Fruit fly (Drosophila melanogaster) whole organism, embryonic: ENCODE data around the gene CG17190.

Source experiments
- Aef1 ChIP-seq: fragments of 200-800 bp; sonication (Bioruptor generic); IDR thresholded peaks from 3 replicates; pipeline ENCODE4 v1.3.6; 2022; ENCODE audit warnings: missing biosample characterization, missing genetic modification characterization
- CG10209 ChIP-seq: fragments of 200-800 bp; sonication (Bioruptor generic); optimal IDR thresholded peaks from 3 replicates; lab custom pipeline; 2017; ENCODE audit warnings: missing biosample characterization, mild to moderate bottlenecking, missing genetic modification characterization, missing genetic modification reagents
- CG10366 ChIP-seq: fragments of 200-800 bp; sonication (Bioruptor generic); IDR thresholded peaks from 2 replicates; pipeline ENCODE4 v1.3.6; 2022; ENCODE audit warnings: missing biosample characterization, missing genetic modification characterization
- CG12219 ChIP-seq: fragments of 200-800 bp; sonication (Bioruptor generic); optimal IDR thresholded peaks from 3 replicates; lab custom pipeline; 2018; ENCODE audit warnings: missing biosample characterization, mild to moderate bottlenecking, missing genetic modification characterization
- CG15479 ChIP-seq: fragments of 200-800 bp; sonication (Bioruptor generic); optimal IDR thresholded peaks from 3 replicates; lab custom pipeline; 2019; ENCODE audit warnings: missing biosample characterization, mild to moderate bottlenecking, missing genetic modification characterization, moderate library complexity
- CG15514 ChIP-seq: fragments of 200-800 bp; sonication (Bioruptor generic); optimal IDR thresholded peaks from 3 replicates; lab custom pipeline; 2017; ENCODE audit warnings: missing biosample characterization, missing genetic modification characterization, mild to moderate bottlenecking, moderate library complexity, missing genetic modification reagents
- CG1602 ChIP-seq: fragments of 200-800 bp; sonication (Bioruptor generic); optimal IDR thresholded peaks from 3 replicates; lab custom pipeline; 2016; ENCODE audit warnings: missing biosample characterization, missing genetic modification characterization
- CG17568 ChIP-seq: fragments of 200-800 bp; sonication (Bioruptor generic); optimal IDR thresholded peaks from 2 replicates; lab custom pipeline; 2018; ENCODE audit warnings: missing biosample characterization, mild to moderate bottlenecking, missing genetic modification characterization, moderate library complexity
- CG17612 ChIP-seq: fragments of 200-800 bp; sonication (Bioruptor generic); IDR thresholded peaks from 2 replicates; pipeline ENCODE4 v1.3.6; 2022; ENCODE audit warnings: missing biosample characterization, missing genetic modification characterization
- CG18764 ChIP-seq: fragments of 200-800 bp; sonication (Bioruptor generic); optimal IDR thresholded peaks from 3 replicates; lab custom pipeline; 2016; ENCODE audit warnings: missing biosample characterization, missing genetic modification characterization
- CG2875 ChIP-seq: fragments of 200-800 bp; sonication (Bioruptor generic); optimal IDR thresholded peaks from 2 replicates; lab custom pipeline; 2017; ENCODE audit warnings: missing biosample characterization, mild to moderate bottlenecking, missing genetic modification characterization, missing genetic modification reagents
- CG30431 ChIP-seq: fragments of 200-800 bp; sonication (Bioruptor generic); optimal IDR thresholded peaks from 2 replicates; lab custom pipeline; 2017; ENCODE audit warnings: missing biosample characterization, missing genetic modification characterization
- CG34376 ChIP-seq: fragments of 200-800 bp; sonication (Bioruptor generic); optimal IDR thresholded peaks from 2 replicates; lab custom pipeline; 2018; ENCODE audit warnings: missing biosample characterization, mild to moderate bottlenecking, missing genetic modification characterization
- CG3995 ChIP-seq: fragments of 200-800 bp; sonication (Bioruptor generic); optimal IDR thresholded peaks from 3 replicates; lab custom pipeline; 2016; ENCODE audit warnings: missing biosample characterization, missing genetic modification characterization
- CG4282 ChIP-seq: fragments of 200-800 bp; sonication (Bioruptor generic); optimal IDR thresholded peaks from 2 replicates; lab custom pipeline; 2016; ENCODE audit warnings: missing biosample characterization, missing genetic modification characterization
- CG4707 ChIP-seq: fragments of 200-800 bp; sonication (Bioruptor generic); optimal IDR thresholded peaks from 2 replicates; lab custom pipeline; 2018; ENCODE audit warnings: missing biosample characterization, mild to moderate bottlenecking, missing genetic modification characterization, moderate library complexity
- CG4730 ChIP-seq: fragments of 200-800 bp; sonication (Bioruptor generic); IDR thresholded peaks from 2 replicates; pipeline ENCODE4 v1.3.6; 2022; ENCODE audit warnings: missing biosample characterization, missing genetic modification characterization
- CG6854 ChIP-seq: fragments of 200-800 bp; sonication (Bioruptor generic); optimal IDR thresholded peaks from 3 replicates; lab custom pipeline; 2017; ENCODE audit warnings: missing biosample characterization, mild to moderate bottlenecking, missing genetic modification characterization
- CG7839 ChIP-seq: fragments of 200-800 bp; sonication (Bioruptor generic); optimal IDR thresholded peaks from 3 replicates; lab custom pipeline; 2018; ENCODE audit warnings: missing biosample characterization, mild to moderate bottlenecking, missing genetic modification characterization, moderate library complexity
- CG9215 ChIP-seq: fragments of 200-800 bp; sonication (Bioruptor generic); IDR thresholded peaks from 2 replicates; pipeline ENCODE4 v1.3.6; 2022; ENCODE audit warnings: missing biosample characterization, missing genetic modification characterization
- CG9437 ChIP-seq: fragments of 200-800 bp; sonication (Bioruptor generic); optimal IDR thresholded peaks from 2 replicates; lab custom pipeline; 2018; ENCODE audit warnings: missing biosample characterization, mild to moderate bottlenecking, missing genetic modification characterization
- CG9797 ChIP-seq: fragments of 200-800 bp; sonication (Bioruptor generic); optimal IDR thresholded peaks from 3 replicates; lab custom pipeline; 2018; ENCODE audit warnings: missing biosample characterization, mild to moderate bottlenecking, missing genetic modification characterization
- CG9817 ChIP-seq: fragments of 200-800 bp; sonication (Bioruptor generic); optimal IDR thresholded peaks from 2 replicates; lab custom pipeline; 2018; ENCODE audit warnings: missing biosample characterization, mild to moderate bottlenecking, missing genetic modification characterization, moderate library complexity
- CoRest ChIP-seq: fragments of 200-800 bp; sonication (Bioruptor generic); optimal IDR thresholded peaks from 3 replicates; lab custom pipeline; 2018; ENCODE audit warnings: missing biosample characterization, mild to moderate bottlenecking, missing genetic modification characterization, moderate library complexity
- Deaf1 ChIP-seq: fragments of 200-800 bp; optimal IDR thresholded peaks from 3 replicates; lab custom pipeline; 2019; ENCODE audit warnings: missing biosample characterization, mild to moderate bottlenecking, missing genetic modification characterization, moderate library complexity
- Dll ChIP-seq: fragments of 200-800 bp; sonication (Bioruptor generic); IDR thresholded peaks from 4 replicates; pipeline ENCODE4 v1.3.6; 2022; ENCODE audit warnings: missing biosample characterization, missing genetic modification characterization; ENCODE audit not compliant: partially characterized antibody
- Doc2 ChIP-seq: fragments of 200-800 bp; sonication (Bioruptor generic); IDR thresholded peaks from 2 replicates; pipeline ENCODE4 v1.3.6; 2022; ENCODE audit warnings: missing biosample characterization, missing genetic modification characterization
- Dref ChIP-seq: fragments of 200-800 bp; sonication (Bioruptor generic); IDR thresholded peaks from 2 replicates; pipeline ENCODE4 v1.3.6; 2022; ENCODE audit warnings: missing biosample characterization, missing genetic modification characterization
- HmgZ ChIP-seq: fragments of 200-800 bp; sonication (Bioruptor generic); optimal IDR thresholded peaks from 2 replicates; lab custom pipeline; 2018; ENCODE audit warnings: missing biosample characterization, mild to moderate bottlenecking, missing genetic modification characterization
- Hmr ChIP-seq: fragments of 200-800 bp; sonication (Bioruptor generic); optimal IDR thresholded peaks from 3 replicates; lab custom pipeline; 2017; ENCODE audit warnings: mild to moderate bottlenecking, missing biosample characterization, missing genetic modification reagents, missing genetic modification characterization
- Hmx ChIP-seq: fragments of 200-800 bp; sonication (Bioruptor generic); optimal IDR thresholded peaks from 2 replicates; lab custom pipeline; 2016; ENCODE audit warnings: missing biosample characterization, missing genetic modification characterization
- Hr39 ChIP-seq: fragments of >200 bp; optimal IDR thresholded peaks from 2 replicates; lab custom pipeline; 2017
- Opbp ChIP-seq: fragments of 200-800 bp; sonication (Bioruptor generic); IDR thresholded peaks from 3 replicates; pipeline ENCODE4 v1.3.6; 2022; ENCODE audit warnings: missing biosample characterization, missing genetic modification characterization; ENCODE audit not compliant: partially characterized antibody
- Ravus ChIP-seq: fragments of 200-800 bp; sonication (Bioruptor generic); IDR thresholded peaks from 2 replicates; pipeline ENCODE4 v1.3.6; 2022; ENCODE audit warnings: missing biosample characterization, missing genetic modification characterization
- Sin3A ChIP-seq: fragments of >200 bp; optimal IDR thresholded peaks from 2 replicates; lab custom pipeline; 2018
- ap ChIP-seq: fragments of 200-800 bp; sonication (Bioruptor generic); IDR thresholded peaks from 2 replicates; pipeline ENCODE4 v1.3.6; 2022; ENCODE audit warnings: missing biosample characterization, missing genetic modification characterization
- bcd ChIP-seq: fragments of 200-800 bp; sonication (Bioruptor generic); optimal IDR thresholded peaks from 2 replicates; lab custom pipeline; 2017; ENCODE audit warnings: missing biosample characterization, mild to moderate bottlenecking, missing genetic modification characterization
- chm ChIP-seq: fragments of 200-800 bp; sonication (Bioruptor generic); IDR thresholded peaks from 2 replicates; pipeline ENCODE4 v1.3.6; 2022; ENCODE audit warnings: missing biosample characterization, missing genetic modification characterization
- crp ChIP-seq, 2 experiments: fragments of 200-800 bp; sonication (Bioruptor generic); optimal IDR thresholded peaks; 2 replicates in 1 of 2; 3 replicates in 1 of 2; lab custom pipeline; 2017; ENCODE audit warnings: missing biosample characterization in 2 of 2, missing genetic modification characterization in 2 of 2, mild to moderate bottlenecking in 1 of 2, moderate library complexity in 1 of 2
- eve ChIP-seq, 2 experiments: fragments of >200 bp; optimal IDR thresholded peaks; 2 replicates each; lab custom pipeline; 2017; ENCODE audit warnings: missing biosample characterization in 2 of 2, missing genetic modification characterization in 2 of 2
- gcm2 ChIP-seq: fragments of 200-800 bp; sonication (Bioruptor generic); optimal IDR thresholded peaks from 2 replicates; lab custom pipeline; 2016; ENCODE audit warnings: missing biosample characterization, missing genetic modification characterization
- hb ChIP-seq: fragments of 200-800 bp; sonication (Bioruptor generic); IDR thresholded peaks from 3 replicates; pipeline ENCODE4 v1.3.6; 2022; ENCODE audit warnings: missing biosample characterization, missing genetic modification characterization; ENCODE audit not compliant: partially characterized antibody
- hth ChIP-seq: fragments of >200 bp; optimal IDR thresholded peaks from 2 replicates; lab custom pipeline; 2017; ENCODE audit warnings: inconsistent platforms
- kah ChIP-seq: fragments of 200-800 bp; sonication (Bioruptor generic); optimal IDR thresholded peaks from 2 replicates; lab custom pipeline; 2018; ENCODE audit warnings: missing biosample characterization, mild to moderate bottlenecking, missing genetic modification characterization
- mirr ChIP-seq: fragments of 200-800 bp; sonication (Bioruptor generic); optimal IDR thresholded peaks from 3 replicates; lab custom pipeline; 2018; ENCODE audit warnings: missing biosample characterization, mild to moderate bottlenecking, missing genetic modification characterization
- mld ChIP-seq: fragments of 200-800 bp; sonication (Bioruptor generic); IDR thresholded peaks from 3 replicates; pipeline ENCODE4 v1.3.6; 2022; ENCODE audit warnings: missing biosample characterization, missing genetic modification characterization; ENCODE audit not compliant: partially characterized antibody
- nom ChIP-seq: fragments of 200-800 bp; sonication (Bioruptor generic); optimal IDR thresholded peaks from 2 replicates; lab custom pipeline; 2017; ENCODE audit warnings: missing biosample characterization, missing genetic modification characterization, mild to moderate bottlenecking, moderate library complexity, missing genetic modification reagents
- onecut ChIP-seq: fragments of 200-800 bp; sonication (Bioruptor generic); IDR thresholded peaks from 2 replicates; pipeline ENCODE4 v1.3.6; 2022; ENCODE audit warnings: missing biosample characterization, missing genetic modification characterization
- ro ChIP-seq: fragments of 200-800 bp; sonication (Bioruptor generic); IDR thresholded peaks from 2 replicates; pipeline ENCODE4 v1.3.6; 2022; ENCODE audit warnings: missing biosample characterization, missing genetic modification characterization
- schlank ChIP-seq: fragments of 200-800 bp; sonication (Bioruptor generic); optimal IDR thresholded peaks from 2 replicates; lab custom pipeline; 2018; ENCODE audit warnings: missing biosample characterization, mild to moderate bottlenecking, missing genetic modification characterization
- wek ChIP-seq: fragments of 200-800 bp; sonication (Bioruptor generic); optimal IDR thresholded peaks from 3 replicates; lab custom pipeline; 2018; ENCODE audit warnings: missing biosample characterization, mild to moderate bottlenecking, missing genetic modification characterization, moderate library complexity
- z ChIP-seq: fragments of 200-800 bp; sonication (Bioruptor generic); IDR thresholded peaks from 3 replicates; pipeline ENCODE4 v1.3.6; 2022; ENCODE audit warnings: missing biosample characterization, missing genetic modification characterization
- zfh2 ChIP-seq: fragments of 200-800 bp; sonication (Bioruptor generic); optimal IDR thresholded peaks from 2 replicates; lab custom pipeline; 2016; ENCODE audit warnings: missing biosample characterization, missing genetic modification characterization

Gene CG17190

DNA sequence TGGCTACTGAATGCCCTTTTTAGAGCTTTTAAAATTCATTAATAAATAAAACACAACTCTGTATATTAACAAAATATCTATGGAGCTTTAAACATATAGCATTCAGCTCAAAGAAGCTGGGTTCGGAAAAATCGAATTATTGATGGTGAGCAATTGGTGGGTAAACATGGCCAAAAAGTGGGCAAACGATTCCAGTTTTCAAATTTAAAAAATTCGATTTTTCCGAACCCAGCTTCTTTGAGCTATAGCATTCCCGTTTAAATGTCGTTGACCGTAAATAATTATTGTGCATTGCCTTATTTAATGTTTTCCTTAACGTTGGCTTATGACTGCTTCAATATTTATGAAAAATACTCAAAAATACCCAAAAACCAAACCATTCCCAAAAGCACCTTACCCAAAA, 11.7 kb downstream of the CG17190 start (continued):
- no peak for TF ChIP-seq nom
- TF ChIP-seq chm (GFP tag; lab: Robert Waterston, UW), result no peak
- no peak for TF ChIP-seq hth (lab: Kevin White, UChicago)
- TF ChIP-seq Opbp (GFP tag; lab: Robert Waterston, UW), result no peak
- TF ChIP-seq CoRest, result peak; percentile 50
- no peak for TF ChIP-seq Dref (GFP tag; lab: Robert Waterston, UW)
- no peak for TF ChIP-seq CG9797 (GFP tag; lab: Kevin White, UChicago)
- TF ChIP-seq CG4707 (GFP tag; lab: Kevin White, UChicago), result no peak
- no peak for TF ChIP-seq mld (GFP tag; lab: Robert Waterston, UW)
- TF ChIP-seq CG18764 (GFP tag; lab: Kevin White, UChicago), result no peak
- no peak for TF ChIP-seq CG12219 (GFP tag; lab: Kevin White, UChicago)
- no peak for TF ChIP-seq Dll (GFP tag; lab: Robert Waterston, UW)
- TF ChIP-seq eve (GFP tag; optimal IDR thresholded peaks at IDR 0.05; lab: Kevin White, UChicago), result peak in 1 of 2 experiments; percentile 32
- no peak for TF ChIP-seq HmgZ (tag; lab: Kevin White, UChicago)
- TF ChIP-seq CG7839 (tag; lab: Kevin White, UChicago), result peak; percentile 38
- TF ChIP-seq z (GFP tag; lab: Robert Waterston, UW), result no peak
- TF ChIP-seq kah (GFP tag; lab: Kevin White, UChicago), result no peak
- TF ChIP-seq CG9817 (tag; lab: Kevin White, UChicago), result no peak
- no peak for TF ChIP-seq CG1602 (GFP tag; lab: Kevin White, UChicago)
- no peak for TF ChIP-seq gcm2 (GFP tag; lab: Kevin White, UChicago)
- no peak for TF ChIP-seq Doc2 (GFP tag; lab: Robert Waterston, UW)
- TF ChIP-seq Aef1 (GFP tag; lab: Robert Waterston, UW), result no peak
- TF ChIP-seq CG3995 (GFP tag; lab: Kevin White, UChicago), result no peak
- TF ChIP-seq ap (GFP tag; lab: Robert Waterston, UW), result no peak
- TF ChIP-seq Sin3A (lab: Kevin White, UChicago), result no peak
- TF ChIP-seq hb, result no peak
- TF ChIP-seq CG4282, result no peak
- TF ChIP-seq CG9437 (GFP tag; lab: Kevin White, UChicago), result peak; percentile 15
- TF ChIP-seq CG15514 (GFP tag; lab: Kevin White, UChicago), result no peak
- TF ChIP-seq CG30431 (GFP tag; lab: Kevin White, UChicago), result no peak
- no peak for TF ChIP-seq CG4730
- TF ChIP-seq ro (GFP tag; lab: Robert Waterston, UW), result no peak
- TF ChIP-seq Ravus (GFP tag; lab: Robert Waterston, UW), result no peak
- no peak for TF ChIP-seq CG10366 (GFP tag; lab: Robert Waterston, UW)
- TF ChIP-seq onecut (GFP tag; lab: Robert Waterston, UW), result no peak
- no peak for TF ChIP-seq Hr39 (lab: Kevin White, UChicago)
- TF ChIP-seq CG15479 (GFP tag; lab: Kevin White, UChicago), result no peak
- TF ChIP-seq CG34376 (GFP tag; lab: Kevin White, UChicago), result no peak
- TF ChIP-seq CG2875, result no peak
- TF ChIP-seq CG17568 (GFP tag; lab: Kevin White, UChicago), result no peak
- no peak for TF ChIP-seq Hmr
- no peak for TF ChIP-seq CG9215 (GFP tag; lab: Robert Waterston, UW)
- no peak for TF ChIP-seq CG17612 (GFP tag; lab: Robert Waterston, UW)
- no peak for TF ChIP-seq Deaf1 (tag; lab: Kevin White, UChicago)
- no peak for TF ChIP-seq CG10209
- TF ChIP-seq wek (GFP tag; lab: Kevin White, UChicago), result no peak
- TF ChIP-seq mirr (GFP tag; lab: Kevin White, UChicago), result no peak
- no peak for TF ChIP-seq zfh2 (GFP tag; lab: Kevin White, UChicago)
- TF ChIP-seq crp (GFP tag; optimal IDR thresholded peaks at IDR 0.05; lab: Kevin White, UChicago), result no peak
- TF ChIP-seq schlank (tag; lab: Kevin White, UChicago), result no peak
- TF ChIP-seq Hmx (GFP tag; lab: Kevin White, UChicago), result no peak
- no peak for TF ChIP-seq CG6854 (GFP tag; lab: Kevin White, UChicago)
- peak; percentile 21 for TF ChIP-seq bcd (GFP tag; lab: Kevin White, UChicago)
